Worm (Caenorhabditis elegans): ENCODE data around the gene K05F1.1.

ce11 chrII:5774120-5774519, 27.1 kb upstream of the K05F1.1 start, which contains the start of the genes dmd-5 and F10C1.1:
- TF ChIP-seq dao-5 (tag; optimal IDR thresholded peaks at IDR 0.05) (no peak), W03F9.2 (tag; optimal IDR thresholded peaks at IDR 0.05) (no peak)
